Fruit fly (Drosophila melanogaster) whole organism, embryonic: ENCODE measurements around the gene CG6569.

Experiments used
- CG10366 ChIP-seq: fragments of 200-800 bp; sonication (Bioruptor generic); IDR thresholded peaks from 2 replicates; pipeline ENCODE4 v1.3.6; 2022; ENCODE audit warnings: missing biosample characterization, missing genetic modification characterization
- CG10462 ChIP-seq: fragments of 200-800 bp; sonication (Bioruptor generic); optimal IDR thresholded peaks from 2 replicates; lab custom pipeline; 2016; ENCODE audit warnings: missing biosample characterization, missing genetic modification characterization
- CG10979 ChIP-seq: fragments of 200-800 bp; sonication (Bioruptor generic); optimal IDR thresholded peaks from 2 replicates; lab custom pipeline; 2018; ENCODE audit warnings: missing biosample characterization, mild to moderate bottlenecking, missing genetic modification characterization, moderate library complexity
- CG13296 ChIP-seq: fragments of 200-800 bp; sonication (Bioruptor generic); optimal IDR thresholded peaks from 3 replicates; lab custom pipeline; 2018; ENCODE audit warnings: missing biosample characterization, mild to moderate bottlenecking, missing genetic modification characterization
- CG14965 ChIP-seq: fragments of 200-800 bp; sonication (Bioruptor generic); optimal IDR thresholded peaks from 2 replicates; lab custom pipeline; 2016; ENCODE audit warnings: missing biosample characterization, missing genetic modification characterization, borderline replicate concordance
- CG1602 ChIP-seq: fragments of 200-800 bp; sonication (Bioruptor generic); optimal IDR thresholded peaks from 3 replicates; lab custom pipeline; 2016; ENCODE audit warnings: missing biosample characterization, missing genetic modification characterization
- CG1603 ChIP-seq: fragments of 200-800 bp; sonication (Bioruptor generic); optimal IDR thresholded peaks from 2 replicates; lab custom pipeline; 2019; ENCODE audit warnings: missing biosample characterization, mild to moderate bottlenecking, missing genetic modification characterization, moderate library complexity
- CG16815 ChIP-seq: fragments of 200-800 bp; sonication (Bioruptor generic); optimal IDR thresholded peaks from 3 replicates; lab custom pipeline; 2017; ENCODE audit warnings: missing biosample characterization, mild to moderate bottlenecking, missing genetic modification characterization
- CG17186 ChIP-seq: fragments of 200-800 bp; sonication (Bioruptor generic); optimal IDR thresholded peaks from 3 replicates; lab custom pipeline; 2017; ENCODE audit warnings: missing biosample characterization, missing genetic modification reagents, missing genetic modification characterization
- CG17802 ChIP-seq: fragments of 200-800 bp; sonication (Bioruptor generic); optimal IDR thresholded peaks from 2 replicates; lab custom pipeline; 2018; ENCODE audit warnings: missing biosample characterization, mild to moderate bottlenecking, missing genetic modification characterization, moderate library complexity
- CG18599 ChIP-seq: fragments of 200-800 bp; sonication (Bioruptor generic); optimal IDR thresholded peaks from 3 replicates; lab custom pipeline; 2017; ENCODE audit warnings: missing biosample characterization, missing genetic modification characterization, mild to moderate bottlenecking, moderate library complexity, missing genetic modification reagents
- CG2889 ChIP-seq: fragments of 200-800 bp; sonication (Bioruptor generic); IDR thresholded peaks from 3 replicates; pipeline ENCODE4 v1.3.6; 2022; ENCODE audit warnings: missing biosample characterization, missing genetic modification characterization
- CG31224 ChIP-seq: fragments of 200-800 bp; sonication (Bioruptor generic); IDR thresholded peaks from 2 replicates; pipeline ENCODE4 v1.3.6; 2022; ENCODE audit warnings: missing biosample characterization, missing genetic modification characterization
- CG3726 ChIP-seq: fragments of 200-800 bp; sonication (Bioruptor generic); IDR thresholded peaks from 3 replicates; pipeline ENCODE4, ENCODE4 v1.3.6; 2022; ENCODE audit warnings: missing biosample characterization, missing genetic modification characterization
- CG5953 ChIP-seq: fragments of 200-800 bp; sonication (Bioruptor generic); IDR thresholded peaks from 2 replicates; pipeline ENCODE4 v1.3.6; 2022; ENCODE audit warnings: missing biosample characterization, missing genetic modification characterization
- CG6791 ChIP-seq: fragments of 200-800 bp; sonication (Bioruptor generic); IDR thresholded peaks from 3 replicates; pipeline ENCODE4 v1.3.6; 2022; ENCODE audit warnings: missing biosample characterization, missing genetic modification characterization; ENCODE audit not compliant: partially characterized antibody
- CG9817 ChIP-seq: fragments of 200-800 bp; sonication (Bioruptor generic); optimal IDR thresholded peaks from 2 replicates; lab custom pipeline; 2018; ENCODE audit warnings: missing biosample characterization, mild to moderate bottlenecking, missing genetic modification characterization, moderate library complexity
- CG9876 ChIP-seq: fragments of 200-800 bp; sonication (Bioruptor generic); optimal IDR thresholded peaks from 2 replicates; lab custom pipeline; 2016; ENCODE audit warnings: missing biosample characterization, missing genetic modification characterization
- CoRest ChIP-seq: fragments of 200-800 bp; sonication (Bioruptor generic); optimal IDR thresholded peaks from 3 replicates; lab custom pipeline; 2018; ENCODE audit warnings: missing biosample characterization, mild to moderate bottlenecking, missing genetic modification characterization, moderate library complexity
- ERR ChIP-seq: fragments of 200-800 bp; sonication (Bioruptor generic); optimal IDR thresholded peaks from 2 replicates; lab custom pipeline; 2016; ENCODE audit warnings: missing biosample characterization, missing genetic modification characterization
- Hand ChIP-seq: fragments of 200-800 bp; sonication (Bioruptor generic); optimal IDR thresholded peaks from 2 replicates; lab custom pipeline; 2017; ENCODE audit warnings: mild to moderate bottlenecking, missing biosample characterization, missing genetic modification reagents, missing genetic modification characterization
- Hey ChIP-seq: fragments of 200-800 bp; sonication (Bioruptor generic); optimal IDR thresholded peaks from 3 replicates; lab custom pipeline; 2018; ENCODE audit warnings: missing biosample characterization, mild to moderate bottlenecking, missing genetic modification characterization
- MTF-1 ChIP-seq: fragments of 200-800 bp; sonication (Bioruptor generic); optimal IDR thresholded peaks from 2 replicates; lab custom pipeline; 2018; ENCODE audit warnings: missing biosample characterization, mild to moderate bottlenecking, missing genetic modification characterization, borderline replicate concordance
- Mes4 ChIP-seq: fragments of 200-800 bp; sonication (Bioruptor generic); optimal IDR thresholded peaks from 2 replicates; lab custom pipeline; 2016; ENCODE audit warnings: missing biosample characterization, missing genetic modification characterization
- Mrtf ChIP-seq: fragments of 200-800 bp; sonication (Bioruptor generic); IDR thresholded peaks from 3 replicates; pipeline ENCODE4 v1.3.6; 2022; ENCODE audit warnings: missing biosample characterization, missing genetic modification characterization
- PHDP ChIP-seq: fragments of 200-800 bp; sonication (Bioruptor generic); optimal IDR thresholded peaks from 3 replicates; lab custom pipeline; 2018; ENCODE audit warnings: missing biosample characterization, mild to moderate bottlenecking, missing genetic modification characterization, moderate library complexity
- Poxn ChIP-seq: fragments of 200-800 bp; sonication (Bioruptor generic); IDR thresholded peaks from 2 replicates; pipeline ENCODE4 v1.3.6; 2022; ENCODE audit warnings: missing biosample characterization, missing genetic modification characterization
- Rfx ChIP-seq: fragments of 200-800 bp; sonication (Bioruptor generic); IDR thresholded peaks from 2 replicates; pipeline ENCODE4 v1.3.6; 2022; ENCODE audit warnings: missing biosample characterization, missing genetic modification characterization
- Sox102F ChIP-seq: fragments of 200-800 bp; sonication (Bioruptor generic); optimal IDR thresholded peaks from 2 replicates; lab custom pipeline; 2018; ENCODE audit warnings: missing biosample characterization, mild to moderate bottlenecking, missing genetic modification characterization, moderate library complexity
- TFAM ChIP-seq: fragments of 200-800 bp; sonication (Bioruptor generic); optimal IDR thresholded peaks from 2 replicates; lab custom pipeline; 2017; ENCODE audit warnings: missing biosample characterization, missing genetic modification characterization, inconsistent platforms
- Trl ChIP-seq, 3 experiments: fragments of >200 bp in 2 of 3; fragments of 200-800 bp in 1 of 3; sonication (Bioruptor generic) in 1 of 3; optimal IDR thresholded peaks; 2 replicates in 1 of 3; 3 replicates in 2 of 3; lab custom pipeline; 2016 to 2017; ENCODE audit warnings: missing biosample characterization in 1 of 3, missing genetic modification characterization in 1 of 3
- bbx ChIP-seq: fragments of 200-800 bp; sonication (Bioruptor generic); IDR thresholded peaks from 2 replicates; pipeline ENCODE4 v1.3.6; 2022; ENCODE audit warnings: missing biosample characterization, missing genetic modification characterization; ENCODE audit not compliant: partially characterized antibody
- cad ChIP-seq: fragments of >200 bp; optimal IDR thresholded peaks from 2 replicates; lab custom pipeline; 2017; ENCODE audit warnings: missing biosample characterization, missing genetic modification characterization
- cg ChIP-seq: fragments of 200-800 bp; sonication (Bioruptor generic); optimal IDR thresholded peaks from 3 replicates; lab custom pipeline; 2019; ENCODE audit warnings: missing biosample characterization, mild to moderate bottlenecking, missing genetic modification characterization, moderate library complexity
- crc ChIP-seq: fragments of 200-800 bp; sonication (Bioruptor generic); optimal IDR thresholded peaks from 2 replicates; lab custom pipeline; 2016; ENCODE audit warnings: missing biosample characterization, missing genetic modification characterization
- emc ChIP-seq: fragments of 200-800 bp; sonication (Bioruptor generic); optimal IDR thresholded peaks from 2 replicates; lab custom pipeline; 2016; ENCODE audit warnings: missing biosample characterization, missing genetic modification characterization
- gce ChIP-seq: fragments of 200-800 bp; sonication (Bioruptor generic); IDR thresholded peaks from 3 replicates; pipeline ENCODE4 v1.3.6; 2022; ENCODE audit warnings: missing biosample characterization, missing genetic modification characterization
- ham ChIP-seq: fragments of 200-800 bp; sonication (Bioruptor generic); IDR thresholded peaks from 2 replicates; pipeline ENCODE4 v1.3.6; 2022; ENCODE audit warnings: missing biosample characterization, missing genetic modification characterization
- jing ChIP-seq: fragments of 200-800 bp; sonication (Bioruptor generic); optimal IDR thresholded peaks from 2 replicates; lab custom pipeline; 2018; ENCODE audit warnings: missing biosample characterization, mild to moderate bottlenecking, missing genetic modification characterization
- nmo ChIP-seq: fragments of 200-800 bp; sonication (Bioruptor generic); optimal IDR thresholded peaks from 2 replicates; lab custom pipeline; 2018; ENCODE audit warnings: missing biosample characterization, mild to moderate bottlenecking, missing genetic modification characterization, moderate library complexity
- org-1 ChIP-seq: fragments of 200-800 bp; sonication (Bioruptor generic); optimal IDR thresholded peaks from 2 replicates; lab custom pipeline; 2017; ENCODE audit warnings: missing biosample characterization, missing genetic modification characterization
- prd ChIP-seq, 3 experiments: fragments of >200 bp in 2 of 3; fragments of 200-800 bp in 1 of 3; sonication (Bioruptor generic) in 1 of 3; optimal IDR thresholded peaks in 2 of 3; IDR thresholded peaks in 1 of 3; 2 replicates in 2 of 3; 3 replicates in 1 of 3; pipeline versions ENCODE4 v1.3.6 to Lab custom; 2017 to 2022; ENCODE audit warnings: missing biosample characterization in 1 of 3, missing genetic modification characterization in 1 of 3
- ranshi ChIP-seq: fragments of 200-800 bp; sonication (Bioruptor generic); IDR thresholded peaks from 2 replicates; pipeline ENCODE4 v1.3.6; 2022; ENCODE audit warnings: missing biosample characterization, missing genetic modification characterization
- so ChIP-seq: fragments of 200-800 bp; sonication (Bioruptor generic); IDR thresholded peaks from 3 replicates; pipeline ENCODE4 v1.3.6; 2022; ENCODE audit warnings: missing biosample characterization, missing genetic modification characterization
- tna ChIP-seq: fragments of 200-800 bp; sonication (Bioruptor generic); IDR thresholded peaks from 2 replicates; pipeline ENCODE4 v1.3.6; 2022; ENCODE audit warnings: missing biosample characterization, missing genetic modification characterization; ENCODE audit not compliant: partially characterized antibody
- trem ChIP-seq: fragments of 200-800 bp; optimal IDR thresholded peaks from 3 replicates; lab custom pipeline; 2019; ENCODE audit warnings: missing biosample characterization, mild to moderate bottlenecking, missing genetic modification characterization, moderate library complexity
- ttk ChIP-seq: fragments of 200-800 bp; sonication (Bioruptor generic); IDR thresholded peaks from 2 replicates; pipeline ENCODE4 v2.1.2; 2022; ENCODE audit warnings: missing biosample characterization, missing genetic modification characterization
- vvl ChIP-seq: fragments of 200-800 bp; sonication (Bioruptor generic); IDR thresholded peaks from 2 replicates; pipeline ENCODE4 v1.3.6; 2022; ENCODE audit warnings: missing biosample characterization, missing genetic modification characterization
- zen2 ChIP-seq: fragments of 200-800 bp; sonication (Bioruptor generic); IDR thresholded peaks from 3 replicates; pipeline ENCODE4 v1.3.6; 2022; ENCODE audit warnings: missing biosample characterization, missing genetic modification characterization; ENCODE audit not compliant: partially characterized antibody

The CG6569 gene

dm6 chr3R:21848987-21849442 lies 18.7 kb downstream of the CG6569 start (continued):
- TF ChIP-seq PHDP (tag; lab: Kevin White, UChicago) (peak; percentile 56), MTF-1 (GFP tag; lab: Kevin White, UChicago) (peak; percentile 58), CG13296 (GFP tag; lab: Kevin White, UChicago) (peak; percentile 44), Mes4 (GFP tag; lab: Kevin White, UChicago) (peak; percentile 21), CG1603 (tag; lab: Kevin White, UChicago) (peak; percentile 11), CG10366 (GFP tag; lab: Robert Waterston, UW) (peak; percentile 24; the same call in 1 of the 2 replicates), CG10462 (GFP tag; lab: Kevin White, UChicago) (peak; percentile 8), ham (GFP tag; lab: Robert Waterston, UW) (no peak), Mrtf (GFP tag; lab: Robert Waterston, UW) (no peak), Rfx (GFP tag; lab: Robert Waterston, UW) (no peak; the same call in 1 of the 2 replicates), Sox102F (GFP tag; lab: Kevin White, UChicago) (peak; percentile 65), bbx (GFP tag; lab: Robert Waterston, UW) (no peak), zen2 (GFP tag; lab: Robert Waterston, UW) (no peak), so (GFP tag; lab: Robert Waterston, UW) (no peak), CG14965 (GFP tag; lab: Kevin White, UChicago) (peak; percentile 1), CG6791 (GFP tag; lab: Robert Waterston, UW) (no peak), CoRest (tag; lab: Kevin White, UChicago) (peak; percentile 75), CG31224 (no peak), emc (GFP tag; lab: Kevin White, UChicago) (no peak), crc (peak; percentile 52), Poxn (GFP tag; lab: Robert Waterston, UW) (no peak), cg (GFP tag; lab: Kevin White, UChicago) (no peak), jing (GFP tag; lab: Kevin White, UChicago) (peak; percentile 1), CG9876 (GFP tag; lab: Kevin White, UChicago) (peak; percentile 24), ranshi (GFP tag; lab: Robert Waterston, UW) (peak; percentile 38; the same call in 1 of the 2 replicates), TFAM (peak; percentile 49), gce (GFP tag; lab: Robert Waterston, UW) (no peak), ERR (no peak), tna (GFP tag; lab: Robert Waterston, UW) (no peak), ttk (0 out of 2 replicates have a peak, but pooled peaks have one; percentile 56), CG17186 (GFP tag; lab: Kevin White, UChicago) (no peak), CG10979 (tag; lab: Kevin White, UChicago) (peak; percentile 84), org-1 (GFP tag; lab: Kevin White, UChicago) (peak; percentile 78), Hey (tag; lab: Kevin White, UChicago) (no peak), CG3726 (no peak), CG1602 (GFP tag; lab: Kevin White, UChicago) (peak; percentile 71), CG17802 (tag; lab: Kevin White, UChicago) (no peak), nmo (GFP tag; lab: Kevin White, UChicago) (peak; percentile 87), prd (optimal IDR thresholded peaks at IDR 0.05; lab: Kevin White, UChicago) (no peak), prd (GFP tag; IDR thresholded peaks at IDR 0.05; lab: Robert Waterston, UW) (no peak; the same call in 1 of the 3 replicates), CG9817 (tag; lab: Kevin White, UChicago) (peak; percentile 31), Hand (GFP tag; lab: Kevin White, UChicago) (no peak), Trl (optimal IDR thresholded peaks at IDR 0.05; lab: Kevin White, UChicago) (no peak), Trl (GFP tag; optimal IDR thresholded peaks at IDR 0.05; lab: Kevin White, UChicago) (peak; percentile 66), cad (GFP tag; lab: Kevin White, UChicago) (no peak), CG16815 (GFP tag; lab: Kevin White, UChicago) (peak; percentile 63), vvl (no peak), trem (tag; lab: Kevin White, UChicago) (peak; percentile 74), CG18599 (GFP tag; lab: Kevin White, UChicago) (peak; percentile 56), CG2889 (GFP tag; lab: Robert Waterston, UW) (no peak), CG5953 (GFP tag; lab: Robert Waterston, UW) (no peak)
